Worm (Caenorhabditis elegans) whole organism, early embryonic: ENCODE results near the gene clec-123.

Experiments
- B0310.2 ChIP-seq: sonication (generic microtip); optimal IDR thresholded peaks from 2 replicates; lab custom pipeline; 2016; ENCODE audit warnings: mild to moderate bottlenecking, missing genetic modification characterization, missing compliant biosample characterization
- F13C5.2 ChIP-seq: sonication (generic microtip); optimal IDR thresholded peaks from 2 replicates; lab custom pipeline; 2017; ENCODE audit warnings: mild to moderate bottlenecking, missing genetic modification characterization, inconsistent platforms, missing compliant biosample characterization
- aly-1 ChIP-seq: sonication (generic microtip); optimal IDR thresholded peaks from 2 replicates; lab custom pipeline; 2016; ENCODE audit warnings: missing genetic modification characterization, missing compliant biosample characterization
- ama-1 ChIP-seq: fragments of 150-350 bp; optimal IDR thresholded peaks from 2 replicates; lab custom pipeline; 2014
- ceh-13 ChIP-seq: fragments of 200-800 bp; sonication (Bioruptor generic); optimal IDR thresholded peaks from 2 replicates; lab custom pipeline; 2018; ENCODE audit warnings: mild to moderate bottlenecking, missing genetic modification characterization, missing compliant biosample characterization
- ceh-36 ChIP-seq: sonication (generic microtip); optimal IDR thresholded peaks from 2 replicates; lab custom pipeline; 2016; ENCODE audit warnings: missing genetic modification characterization, inconsistent platforms, missing compliant biosample characterization
- ets-7 ChIP-seq: sonication (generic microtip); optimal IDR thresholded peaks from 2 replicates; lab custom pipeline; 2016; ENCODE audit warnings: missing genotype, missing genetic modification characterization, missing compliant biosample characterization
- flt-1 ChIP-seq: fragments of 200-800 bp; sonication (Bioruptor generic); IDR thresholded peaks from 2 replicates; pipeline ENCODE4 v1.3.6; 2022; ENCODE audit warnings: missing genetic modification characterization, missing compliant biosample characterization
- hmbx-1 ChIP-seq: sonication (generic microtip); optimal IDR thresholded peaks from 2 replicates; lab custom pipeline; 2016; ENCODE audit warnings: mild to moderate bottlenecking, missing genetic modification characterization, missing compliant biosample characterization
- hmg-4 ChIP-seq: fragments of 200-800 bp; sonication (Bioruptor generic); optimal IDR thresholded peaks from 2 replicates; lab custom pipeline; 2018; ENCODE audit warnings: mild to moderate bottlenecking, missing genetic modification characterization, missing compliant biosample characterization
- hnd-1 ChIP-seq: sonication (generic microtip); optimal IDR thresholded peaks from 2 replicates; lab custom pipeline; 2016; ENCODE audit warnings: missing genetic modification characterization, missing compliant biosample characterization
- pes-1 ChIP-seq: fragments of 200-800 bp; sonication (Bioruptor generic); IDR thresholded peaks from 2 replicates; pipeline ENCODE4 v1.3.6; 2022; ENCODE audit warnings: missing genetic modification reagents, missing genetic modification characterization, missing compliant biosample characterization
- scrt-1 ChIP-seq: fragments of 200-800 bp; sonication (Bioruptor generic); IDR thresholded peaks from 2 replicates; pipeline ENCODE4 v1.3.6; 2022; ENCODE audit warnings: missing genetic modification characterization, missing compliant biosample characterization
- sea-1 ChIP-seq: fragments of 200-800 bp; sonication (Bioruptor generic); conservative IDR thresholded peaks from 2 replicates; pipeline ENCODE4 v1.3.6; 2022; ENCODE audit warnings: missing genetic modification characterization, missing compliant biosample characterization
- tbx-11 ChIP-seq: fragments of 200-800 bp; sonication (Bioruptor generic); IDR thresholded peaks from 2 replicates; pipeline ENCODE4 v1.3.6; 2022; ENCODE audit warnings: missing genetic modification characterization, missing compliant biosample characterization
- tbx-37 ChIP-seq: fragments of 200-800 bp; sonication (Bioruptor generic); conservative IDR thresholded peaks from 2 replicates; pipeline ENCODE4 v1.3.6; 2022; ENCODE audit warnings: missing genetic modification reagents, missing genetic modification characterization, missing compliant biosample characterization
- tra-4 ChIP-seq: sonication (generic microtip); optimal IDR thresholded peaks from 2 replicates; lab custom pipeline; 2017; ENCODE audit warnings: missing genetic modification characterization, missing compliant biosample characterization

The clec-123 gene

DNA sequence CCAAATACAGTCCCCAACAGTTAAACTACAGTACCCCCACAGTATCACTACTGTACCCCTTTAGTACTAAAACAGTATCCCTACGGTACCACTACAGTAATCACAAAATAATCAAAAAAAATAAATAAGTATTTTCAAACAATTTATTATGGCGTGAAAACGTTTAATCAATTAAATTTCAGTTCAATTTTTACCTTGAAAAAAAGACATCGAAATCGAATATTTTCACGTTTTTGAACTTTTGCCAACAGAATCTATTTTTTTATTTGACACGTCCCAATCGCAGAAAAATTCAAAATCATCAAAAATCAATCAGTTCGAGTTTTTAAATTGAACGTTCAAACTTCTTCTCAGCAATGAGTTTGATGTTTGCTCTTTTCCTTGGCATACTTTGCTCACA, at the start of gene clec-123:
TSS of gene clec-123 (plus strand) at position 301 of the 400 bp plus-strand sequence.
- TF ChIP-seq sea-1 (GFP tag; lab: Robert Waterston, UW) = no peak
- TF ChIP-seq hnd-1 (tag; lab: Kevin White, UChicago) = no peak
- no peak for TF ChIP-seq B0310.2 (tag; lab: Kevin White, UChicago)
- TF ChIP-seq pes-1 (GFP tag; lab: Robert Waterston, UW) = no peak
- TF ChIP-seq ets-7 (tag; lab: Kevin White, UChicago) = no peak
- TF ChIP-seq hmg-4 (GFP tag; lab: Kevin White, UChicago) = no peak
- no peak for TF ChIP-seq ama-1 (lab: Kevin White, UChicago)

DNA sequence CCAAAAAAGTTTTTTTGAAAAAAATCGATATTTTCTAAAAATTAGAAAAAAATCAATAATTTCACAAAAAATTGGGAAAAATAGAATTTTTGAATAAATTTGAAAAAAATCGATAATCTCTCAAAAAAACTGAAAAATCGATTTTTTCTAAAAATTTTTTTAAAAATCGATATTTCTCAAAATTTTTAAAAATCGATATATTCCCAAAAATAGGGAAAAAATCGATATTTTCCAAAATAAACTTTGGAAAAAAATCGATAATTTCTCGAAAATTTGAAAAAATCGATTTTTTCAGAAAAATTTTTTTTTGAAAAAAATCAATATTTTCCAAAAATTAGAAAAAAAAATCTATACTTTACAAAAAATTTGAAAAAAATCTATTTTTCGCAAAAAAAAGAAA, 49.4 kb upstream of the clec-123 start:
- TF ChIP-seq hmbx-1 (tag; lab: Kevin White, UChicago) (no peak), tbx-37 (GFP tag; lab: Robert Waterston, UW) (no peak), B0310.2 (tag; lab: Kevin White, UChicago) (no peak), ceh-36 (tag; lab: Kevin White, UChicago) (no peak), flt-1 (GFP tag; lab: Robert Waterston, UW) (no peak), tra-4 (tag; lab: Kevin White, UChicago) (no peak), pes-1 (GFP tag; lab: Robert Waterston, UW) (no peak), scrt-1 (no peak), sea-1 (GFP tag; lab: Robert Waterston, UW) (no peak), tbx-11 (GFP tag; lab: Robert Waterston, UW) (no peak), hnd-1 (tag; lab: Kevin White, UChicago) (no peak), hmg-4 (GFP tag; lab: Kevin White, UChicago) (no peak), F13C5.2 (tag; lab: Kevin White, UChicago) (no peak), ama-1 (lab: Kevin White, UChicago) (no peak), ets-7 (tag; lab: Kevin White, UChicago) (no peak), ceh-13 (no peak), aly-1 (tag; lab: Kevin White, UChicago) (no peak)

DNA sequence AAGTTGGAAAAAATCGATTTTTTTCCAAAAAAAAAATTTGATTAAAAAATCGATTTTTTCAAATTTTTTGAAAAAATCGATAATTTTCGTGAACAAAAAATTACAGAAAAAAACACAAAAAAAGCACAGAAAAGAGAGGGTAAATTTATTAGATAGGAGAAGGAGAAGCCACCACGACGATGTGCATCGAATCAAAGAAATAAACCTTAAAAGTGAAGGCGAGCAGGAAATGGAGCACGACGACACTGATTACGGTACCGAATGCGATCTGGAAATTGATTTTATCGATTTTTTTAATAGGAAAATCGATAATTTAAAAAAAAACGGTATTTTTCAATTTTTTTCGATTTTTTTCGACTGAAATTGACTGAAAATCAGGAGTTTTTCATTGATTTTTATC, 48.9 kb upstream of the clec-123 start:
- no peak for TF ChIP-seq sea-1 (GFP tag; lab: Robert Waterston, UW)
- TF ChIP-seq F13C5.2 (tag; lab: Kevin White, UChicago) = no peak
- no peak for TF ChIP-seq ceh-13
- TF ChIP-seq ama-1 (lab: Kevin White, UChicago) = no peak
- TF ChIP-seq pes-1 (GFP tag; lab: Robert Waterston, UW) = no peak
- no peak for TF ChIP-seq tbx-37 (GFP tag; lab: Robert Waterston, UW)
- no peak for TF ChIP-seq ceh-36 (tag; lab: Kevin White, UChicago)
- TF ChIP-seq hmg-4 (GFP tag; lab: Kevin White, UChicago) = no peak
- no peak for TF ChIP-seq tra-4 (tag; lab: Kevin White, UChicago)
- no peak for TF ChIP-seq B0310.2 (tag; lab: Kevin White, UChicago)
- TF ChIP-seq tbx-11 (GFP tag; lab: Robert Waterston, UW) = no peak
- TF ChIP-seq hnd-1 (tag; lab: Kevin White, UChicago) = no peak

DNA sequence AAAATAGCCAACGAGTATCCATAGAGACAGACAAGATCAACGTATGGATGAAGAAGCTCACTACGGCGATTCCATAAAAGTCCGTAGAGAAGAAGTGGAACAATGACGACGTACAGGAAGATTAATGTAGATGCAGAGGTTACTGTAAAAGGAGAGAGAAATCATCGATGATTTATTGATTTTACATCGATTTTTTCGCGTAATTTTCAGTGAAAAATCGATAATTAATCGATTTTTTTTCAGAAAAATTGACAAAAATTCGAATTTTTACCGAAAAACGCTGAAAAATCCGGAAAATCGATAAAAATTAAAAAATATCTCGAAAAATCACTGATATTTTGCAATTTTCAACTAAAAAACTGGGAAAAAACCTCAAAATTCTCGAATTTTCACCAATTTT, 47.6 kb upstream of the clec-123 start:
- TF ChIP-seq tbx-37 (GFP tag; lab: Robert Waterston, UW) = no peak
- no peak for TF ChIP-seq sea-1 (GFP tag; lab: Robert Waterston, UW)
- no peak for TF ChIP-seq pes-1 (GFP tag; lab: Robert Waterston, UW)
- TF ChIP-seq hnd-1 (tag; lab: Kevin White, UChicago) = no peak
- no peak for TF ChIP-seq flt-1 (GFP tag; lab: Robert Waterston, UW)

DNA sequence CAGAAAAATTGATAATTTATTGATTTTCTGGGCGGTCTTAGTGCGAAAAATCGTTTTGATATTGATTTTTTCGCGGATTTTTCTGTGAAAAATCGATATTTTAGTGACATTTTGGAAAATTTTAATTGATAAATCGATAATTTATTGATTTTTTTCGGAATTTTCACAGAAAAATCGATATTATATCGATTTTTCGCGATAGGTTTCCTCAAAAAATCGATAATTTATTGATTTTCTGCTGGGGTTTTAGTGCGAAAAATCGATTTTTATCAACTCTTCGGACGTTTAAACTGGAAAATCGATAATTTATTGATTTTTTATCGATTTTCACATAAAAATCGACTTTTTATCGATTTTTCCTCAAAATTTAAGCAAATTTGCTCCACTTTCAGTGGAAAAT, 46.6 kb upstream of the clec-123 start:
- TF ChIP-seq F13C5.2 (tag; lab: Kevin White, UChicago) (no peak), ama-1 (lab: Kevin White, UChicago) (no peak), tbx-11 (GFP tag; lab: Robert Waterston, UW) (no peak), aly-1 (tag; lab: Kevin White, UChicago) (no peak), scrt-1 (no peak), tbx-37 (GFP tag; lab: Robert Waterston, UW) (no peak), ceh-36 (tag; lab: Kevin White, UChicago) (no peak), flt-1 (GFP tag; lab: Robert Waterston, UW) (no peak), hnd-1 (tag; lab: Kevin White, UChicago) (no peak), B0310.2 (tag; lab: Kevin White, UChicago) (no peak), hmbx-1 (tag; lab: Kevin White, UChicago) (no peak)

DNA sequence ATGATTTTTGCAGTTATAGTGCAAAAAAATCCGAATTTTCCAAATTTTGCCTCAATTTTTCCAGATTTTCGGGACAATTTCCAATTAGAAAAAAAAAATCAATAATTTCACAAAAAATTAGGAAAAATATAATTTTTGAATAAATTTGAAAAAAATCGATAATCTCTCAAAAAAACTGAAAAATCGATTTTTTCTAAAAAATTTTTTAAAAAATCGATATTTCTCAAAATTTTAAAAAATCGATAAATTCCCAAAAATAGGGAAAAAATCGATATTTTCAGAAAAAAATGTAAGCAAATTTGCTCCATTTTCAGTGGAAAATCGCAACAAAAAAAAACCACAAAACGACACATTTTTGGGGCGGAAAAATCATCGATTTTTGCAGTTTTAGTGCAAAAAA, 46.1 kb upstream of the clec-123 start:
- no peak for TF ChIP-seq ets-7 (tag; lab: Kevin White, UChicago)
- no peak for TF ChIP-seq flt-1 (GFP tag; lab: Robert Waterston, UW)
- TF ChIP-seq tbx-37 (GFP tag; lab: Robert Waterston, UW) = no peak
- TF ChIP-seq ceh-36 (tag; lab: Kevin White, UChicago) = no peak
- TF ChIP-seq pes-1 (GFP tag; lab: Robert Waterston, UW) = no peak
- no peak for TF ChIP-seq hnd-1 (tag; lab: Kevin White, UChicago)
- no peak for TF ChIP-seq sea-1 (GFP tag; lab: Robert Waterston, UW)
- TF ChIP-seq hmbx-1 (tag; lab: Kevin White, UChicago) = no peak
- TF ChIP-seq B0310.2 (tag; lab: Kevin White, UChicago) = no peak
- TF ChIP-seq tra-4 (tag; lab: Kevin White, UChicago) = no peak
- no peak for TF ChIP-seq scrt-1
- TF ChIP-seq F13C5.2 (tag; lab: Kevin White, UChicago) = no peak
- TF ChIP-seq aly-1 (tag; lab: Kevin White, UChicago) = no peak
- TF ChIP-seq hmg-4 (GFP tag; lab: Kevin White, UChicago) = no peak
- no peak for TF ChIP-seq ceh-13

DNA sequence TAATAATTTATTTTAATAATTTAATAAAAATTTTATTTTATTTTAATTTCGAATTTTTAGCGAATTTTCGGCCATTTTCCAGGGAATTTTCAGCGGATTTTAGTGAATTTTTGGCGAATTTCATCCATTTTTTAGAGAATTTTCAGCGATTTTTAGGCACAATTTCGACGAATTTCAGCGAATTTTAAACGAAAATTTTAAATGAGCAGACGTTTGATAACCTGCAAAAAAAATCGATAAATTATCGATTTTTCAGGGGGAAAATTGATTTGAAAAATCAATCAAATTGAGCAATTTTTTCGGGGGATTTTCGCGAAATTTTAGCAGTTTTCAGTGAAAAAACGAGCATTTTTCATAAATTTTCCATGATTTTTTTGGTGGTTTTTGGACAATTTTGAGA, 45.4 kb upstream of the clec-123 start:
- no peak for TF ChIP-seq flt-1 (GFP tag; lab: Robert Waterston, UW)
- no peak for TF ChIP-seq B0310.2 (tag; lab: Kevin White, UChicago)
